Worm (Caenorhabditis elegans): ENCODE results near the gene F40F8.12.
A peak's percentile ranks its signal among the peaks of the same experiment; 100 is the strongest.

F40F8.12 gene

ce11 chrII:11166414-11166813 is 36.8 kb downstream of the F40F8.12 start:
- no peak for TF ChIP-seq tab-1 (GFP tag; IDR thresholded peaks at IDR 0.05)
- no peak for TF ChIP-seq ref-1 (GFP tag; conservative IDR thresholded peaks at IDR 0.05)
- TF ChIP-seq T22C8.4 (GFP tag; IDR thresholded peaks at IDR 0.05) = no peak
- no peak for TF ChIP-seq ztf-29 (GFP tag; IDR thresholded peaks at IDR 0.05)
- TF ChIP-seq flt-1 (GFP tag; IDR thresholded peaks at IDR 0.05) = no peak
- no peak for TF ChIP-seq med-1 (GFP tag; optimal IDR thresholded peaks at IDR 0.05; ENCODE audit: insufficient read depth)
- no peak for TF ChIP-seq cog-1 (tag; optimal IDR thresholded peaks at IDR 0.05)
- no peak for TF ChIP-seq klf-2 (GFP tag; conservative IDR thresholded peaks at IDR 0.05)
- TF ChIP-seq ztf-23 (GFP tag; IDR thresholded peaks at IDR 0.05) = no peak

DNA sequence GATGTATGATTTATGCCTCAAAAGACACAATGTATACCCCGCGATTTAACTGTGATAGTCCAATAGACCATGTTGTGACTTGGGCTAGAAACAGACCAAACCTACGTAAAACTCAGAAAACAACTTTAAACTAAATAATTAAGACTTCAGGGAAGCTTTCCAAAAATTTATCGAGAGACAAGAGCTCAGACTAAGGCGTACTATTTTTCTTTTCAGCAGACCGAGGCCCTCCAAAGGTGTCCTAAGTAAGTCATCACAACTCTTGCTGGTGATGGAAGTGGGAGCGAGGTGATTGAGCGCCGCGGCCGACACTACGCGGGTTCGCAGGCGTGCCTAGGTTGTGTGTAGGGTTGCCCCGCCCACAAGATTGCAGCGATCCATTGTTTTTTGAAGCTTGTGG is 37.4 kb downstream of the F40F8.12 start:
- TF ChIP-seq flt-1 (GFP tag; IDR thresholded peaks at IDR 0.05) (no peak), med-1 (GFP tag; optimal IDR thresholded peaks at IDR 0.05; ENCODE audit: insufficient read depth) (no peak), ref-1 (GFP tag; conservative IDR thresholded peaks at IDR 0.05) (no peak), klf-2 (GFP tag; conservative IDR thresholded peaks at IDR 0.05) (no peak), ztf-23 (GFP tag; IDR thresholded peaks at IDR 0.05) (no peak), ztf-29 (GFP tag; IDR thresholded peaks at IDR 0.05) (no peak), tab-1 (GFP tag; IDR thresholded peaks at IDR 0.05) (no peak), cog-1 (tag; optimal IDR thresholded peaks at IDR 0.05) (no peak), T22C8.4 (GFP tag; IDR thresholded peaks at IDR 0.05) (no peak)

- TF ChIP-seq ztf-23 (GFP tag; IDR thresholded peaks at IDR 0.05) = 0 out of 2 replicates have a peak, but pooled peaks have one; percentile 10
Measured at ce11 chrII:11168893-11169292, 39.3 kb downstream of the F40F8.12 start.

DNA sequence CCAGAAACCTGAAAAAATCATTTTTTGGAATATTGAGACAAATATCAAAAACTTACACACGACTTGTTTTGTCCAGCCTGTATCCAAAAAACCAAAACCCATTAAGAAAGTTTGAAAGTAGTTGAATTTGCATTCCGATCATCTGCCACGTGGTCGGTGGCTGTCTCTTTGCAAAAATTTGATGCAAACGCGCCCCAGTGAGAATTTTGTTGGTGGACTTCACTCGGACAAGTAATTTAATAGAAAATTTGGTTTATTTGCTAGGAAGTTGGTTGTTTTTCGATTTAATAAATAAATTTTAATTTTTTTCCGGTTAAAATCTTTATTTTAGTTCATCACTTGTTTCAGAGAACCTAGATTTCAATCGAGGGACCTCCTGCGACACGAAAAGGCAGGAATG is 45.7 kb downstream of the F40F8.12 start:
- no peak for TF ChIP-seq klf-2 (GFP tag; conservative IDR thresholded peaks at IDR 0.05)
- no peak for TF ChIP-seq tab-1 (GFP tag; IDR thresholded peaks at IDR 0.05)
- no peak for TF ChIP-seq med-1 (GFP tag; optimal IDR thresholded peaks at IDR 0.05; ENCODE audit: insufficient read depth)
- no peak for TF ChIP-seq T22C8.4 (GFP tag; IDR thresholded peaks at IDR 0.05)
- no peak for TF ChIP-seq flt-1 (GFP tag; IDR thresholded peaks at IDR 0.05)
- TF ChIP-seq ztf-23 (GFP tag; IDR thresholded peaks at IDR 0.05) = no peak
- TF ChIP-seq ztf-29 (GFP tag; IDR thresholded peaks at IDR 0.05) = no peak
- no peak for TF ChIP-seq ref-1 (GFP tag; conservative IDR thresholded peaks at IDR 0.05)

ce11 chrII:11176441-11176840 is 46.8 kb downstream of the F40F8.12 start:
- TF ChIP-seq ztf-23 (GFP tag; IDR thresholded peaks at IDR 0.05) = no peak
- TF ChIP-seq flt-1 (GFP tag; IDR thresholded peaks at IDR 0.05) = no peak
- TF ChIP-seq ref-1 (GFP tag; conservative IDR thresholded peaks at IDR 0.05) = no peak
- no peak for TF ChIP-seq med-1 (GFP tag; optimal IDR thresholded peaks at IDR 0.05; ENCODE audit: insufficient read depth)
- TF ChIP-seq ztf-29 (GFP tag; IDR thresholded peaks at IDR 0.05) = no peak
- no peak for TF ChIP-seq klf-2 (GFP tag; conservative IDR thresholded peaks at IDR 0.05)
- no peak for TF ChIP-seq cog-1 (tag; optimal IDR thresholded peaks at IDR 0.05)
- TF ChIP-seq T22C8.4 (GFP tag; IDR thresholded peaks at IDR 0.05) = no peak
- no peak for TF ChIP-seq tab-1 (GFP tag; IDR thresholded peaks at IDR 0.05)

- TF ChIP-seq klf-2 (GFP tag; conservative IDR thresholded peaks at IDR 0.05) (no peak), ref-1 (GFP tag; conservative IDR thresholded peaks at IDR 0.05) (no peak), med-1 (GFP tag; optimal IDR thresholded peaks at IDR 0.05; ENCODE audit: insufficient read depth) (no peak), ztf-23 (GFP tag; IDR thresholded peaks at IDR 0.05) (no peak), T22C8.4 (GFP tag; IDR thresholded peaks at IDR 0.05) (no peak), flt-1 (GFP tag; IDR thresholded peaks at IDR 0.05) (no peak), cog-1 (tag; optimal IDR thresholded peaks at IDR 0.05) (no peak), ztf-29 (GFP tag; IDR thresholded peaks at IDR 0.05) (no peak)
Measured at ce11 chrII:11177376-11177775, 47.8 kb downstream of the F40F8.12 start, which contains the start of gene F37H8.6. F37H8.6 (minus strand) TSS chrII:11177476.

- TF ChIP-seq ref-1 (GFP tag; conservative IDR thresholded peaks at IDR 0.05) = no peak
- TF ChIP-seq ztf-29 (GFP tag; IDR thresholded peaks at IDR 0.05) = no peak
- TF ChIP-seq tab-1 (GFP tag; IDR thresholded peaks at IDR 0.05) = no peak
- no peak for TF ChIP-seq klf-2 (GFP tag; conservative IDR thresholded peaks at IDR 0.05)
- no peak for TF ChIP-seq ztf-23 (GFP tag; IDR thresholded peaks at IDR 0.05)
- TF ChIP-seq cog-1 (tag; optimal IDR thresholded peaks at IDR 0.05) = no peak
- TF ChIP-seq T22C8.4 (GFP tag; IDR thresholded peaks at IDR 0.05) = no peak
- no peak for TF ChIP-seq med-1 (GFP tag; optimal IDR thresholded peaks at IDR 0.05; ENCODE audit: insufficient read depth)
- TF ChIP-seq flt-1 (GFP tag; IDR thresholded peaks at IDR 0.05) = no peak
Measured at ce11 chrII:11178737-11179136, 49.1 kb downstream of the F40F8.12 start.

Data from whole organism, midembryonic.